Fruit fly (Drosophila melanogaster): ENCODE measurements around the gene Uvrag.
A peak's percentile ranks its signal among the peaks of the same experiment; 100 is the strongest.

The Uvrag gene

DNA sequence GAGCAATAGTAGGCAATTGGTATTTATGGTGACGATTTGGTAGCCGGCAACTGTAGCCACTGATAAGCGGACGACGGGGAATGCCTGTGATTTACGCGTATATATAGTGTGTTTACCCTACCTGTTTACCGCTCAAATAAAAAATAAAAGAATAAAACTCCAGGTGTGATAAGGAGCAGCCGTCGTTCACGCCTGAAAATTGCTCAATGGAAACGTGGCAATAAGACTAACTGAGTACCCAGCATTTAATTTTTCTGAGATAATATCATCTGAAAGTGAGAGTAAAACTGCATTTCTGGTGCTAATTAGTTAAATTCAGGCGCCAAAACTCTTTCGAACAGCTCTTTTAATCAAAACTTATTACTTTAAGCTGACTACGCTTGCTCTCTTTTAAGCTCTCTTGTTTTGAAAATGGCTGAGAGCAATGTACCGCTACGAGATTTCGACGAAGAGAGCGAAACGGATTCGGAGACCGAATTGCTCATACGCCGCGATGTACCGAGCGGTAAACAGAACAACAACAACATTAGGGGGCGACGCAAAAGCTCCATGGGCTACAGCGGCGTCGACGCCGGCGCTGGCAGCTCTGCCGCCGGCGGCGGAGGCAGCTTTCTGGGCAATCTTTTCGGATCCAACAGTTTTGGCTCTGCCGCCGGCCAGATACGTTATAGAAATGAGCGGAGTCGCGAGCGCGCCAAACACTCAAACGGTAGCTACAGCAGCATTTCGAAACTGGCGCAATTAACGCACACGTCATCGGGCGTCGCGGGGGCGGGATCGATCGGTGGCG lies 3.9 kb downstream of the Uvrag start:
- TF ChIP-seq CTCF (optimal IDR thresholded peaks at IDR 0.05) (no peak), CG8478 (optimal IDR thresholded peaks at IDR 0.05) (no peak)

DNA sequence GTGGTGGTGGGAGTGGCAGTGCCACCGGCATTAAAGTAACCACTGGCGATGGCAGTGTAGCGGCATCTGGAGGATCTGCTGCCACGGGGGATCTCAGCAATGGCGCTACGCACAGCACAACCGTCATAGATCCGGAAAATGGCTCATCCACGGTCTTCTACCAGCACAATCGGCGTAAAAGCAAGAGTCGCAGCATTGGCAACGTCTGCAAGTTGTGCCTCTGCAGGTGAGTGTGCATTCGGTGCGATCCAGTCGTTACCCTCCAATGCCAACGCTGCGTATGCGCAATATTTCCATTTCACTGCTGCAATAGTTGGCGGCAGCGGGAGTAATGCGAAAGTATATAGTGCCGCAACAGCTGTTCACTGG lies 4.5 kb downstream of the Uvrag start:
- no peak for TF ChIP-seq CTCF (optimal IDR thresholded peaks at IDR 0.05)
- no peak for TF ChIP-seq CG8478 (optimal IDR thresholded peaks at IDR 0.05)

DNA sequence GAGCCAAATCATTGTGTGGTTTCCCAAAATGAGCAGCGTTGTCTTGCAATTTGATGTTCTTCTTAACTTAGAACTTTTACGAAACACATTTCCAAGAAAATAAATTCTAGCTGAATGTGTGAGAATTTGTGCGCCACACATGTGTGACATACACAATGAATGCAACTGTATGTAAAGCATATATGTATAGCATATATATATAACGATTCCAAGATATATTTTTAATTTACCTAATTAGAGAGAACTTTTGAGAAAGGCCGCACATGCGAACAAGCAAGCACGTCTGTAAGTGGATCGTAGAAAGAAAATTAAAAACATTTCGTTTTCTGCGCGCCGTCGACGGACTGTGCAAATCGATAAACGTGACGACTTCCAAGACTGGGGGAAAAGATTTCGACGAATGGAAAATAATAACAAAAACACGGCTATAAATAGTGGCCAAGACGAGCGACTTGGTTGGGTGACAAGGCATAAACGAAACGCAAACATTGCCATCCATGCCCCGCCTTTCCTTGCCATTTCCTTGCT lies 5.4 kb downstream of the Uvrag start:
- TF ChIP-seq CTCF (optimal IDR thresholded peaks at IDR 0.05), result no peak
- no peak for TF ChIP-seq CG8478 (optimal IDR thresholded peaks at IDR 0.05)

DNA sequence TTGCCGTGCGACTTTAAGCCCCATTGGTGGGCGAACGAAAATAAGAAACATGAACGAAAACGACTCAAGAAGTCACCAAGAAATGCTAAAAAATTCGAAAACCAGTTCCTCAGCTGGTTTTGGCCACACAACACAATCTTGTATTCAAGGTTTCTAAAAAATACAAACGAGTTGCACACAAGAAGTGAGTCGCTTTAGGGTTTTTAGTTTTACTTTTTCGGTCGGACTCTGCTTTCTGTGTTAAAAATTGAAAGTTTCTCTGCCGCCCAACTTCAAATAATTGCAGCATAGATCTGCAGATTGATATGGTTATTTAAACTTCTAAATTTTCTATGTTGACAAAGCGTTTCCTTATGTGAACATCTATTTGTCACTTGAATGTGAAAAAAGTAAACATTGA lies 6.0 kb downstream of the Uvrag start, which contains the start of gene CG16824:
Gene CG16824 (plus strand): TSS at position 384 of the 400 bp plus-strand sequence.
- TF ChIP-seq CG8478 (optimal IDR thresholded peaks at IDR 0.05) (no peak), CTCF (optimal IDR thresholded peaks at IDR 0.05) (no peak)

DNA sequence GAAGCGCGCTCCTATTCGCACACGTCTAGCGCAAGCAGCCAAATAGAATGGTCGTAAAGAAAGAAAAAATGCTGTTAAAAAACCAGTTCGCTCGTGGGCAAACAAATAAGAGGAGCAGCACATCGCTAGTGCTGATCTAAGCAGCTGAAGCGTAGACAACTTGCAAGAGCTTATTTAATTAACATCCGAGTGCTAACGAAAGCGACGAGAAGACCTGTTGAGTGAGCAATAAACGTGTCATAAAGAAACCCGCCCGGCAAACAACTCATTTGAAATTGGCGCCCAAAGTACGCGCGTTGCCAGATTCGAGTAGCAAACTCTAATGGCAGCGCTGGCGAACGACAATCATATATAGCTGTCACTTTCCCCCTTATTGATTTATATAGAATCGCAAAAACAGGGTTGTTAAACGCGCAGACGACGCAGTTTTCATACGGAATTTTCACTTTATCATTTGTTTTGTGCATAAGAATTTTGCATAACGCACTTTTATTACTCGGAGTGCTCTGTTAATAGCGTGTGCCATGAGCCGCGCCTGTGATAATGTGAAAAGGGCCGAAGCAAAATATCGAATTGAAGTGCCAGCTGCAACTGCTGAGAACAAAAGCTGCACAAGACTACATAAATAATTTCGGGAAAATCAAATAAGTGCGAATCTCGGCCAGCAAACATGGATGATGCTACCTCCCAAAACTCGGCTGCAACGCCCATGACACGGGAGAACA lies 9.6 kb downstream of the Uvrag start:
- TF ChIP-seq CG8478 (optimal IDR thresholded peaks at IDR 0.05), result no peak
- TF ChIP-seq CTCF (optimal IDR thresholded peaks at IDR 0.05), result peak; percentile 35 to 42

DNA sequence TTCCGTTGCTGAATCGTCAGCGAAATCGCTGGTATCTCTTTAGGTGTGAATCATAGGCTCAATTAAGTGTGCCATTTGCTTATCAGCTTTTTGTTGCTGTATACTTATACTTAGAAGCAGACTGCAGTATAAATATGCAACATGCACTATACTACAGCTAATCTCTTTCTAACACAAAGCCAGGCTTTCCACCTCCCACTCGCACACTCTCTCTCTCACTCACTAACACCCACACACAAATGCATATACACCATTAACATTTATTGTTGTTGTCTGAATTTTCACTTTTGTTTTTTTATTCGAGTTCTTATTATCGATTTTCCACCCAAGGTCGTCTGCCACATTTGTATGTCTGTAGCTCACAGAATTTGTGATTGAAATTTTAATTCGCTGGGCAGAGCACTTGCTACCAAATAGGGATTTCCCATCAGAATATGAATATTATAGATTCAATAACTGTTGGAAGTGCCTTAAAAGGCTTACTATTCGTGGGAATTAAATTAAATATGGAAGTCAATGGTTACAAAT lies 10.2 kb downstream of the Uvrag start:
- no peak for TF ChIP-seq CG8478 (optimal IDR thresholded peaks at IDR 0.05)
- TF ChIP-seq CTCF (optimal IDR thresholded peaks at IDR 0.05), result no peak

DNA sequence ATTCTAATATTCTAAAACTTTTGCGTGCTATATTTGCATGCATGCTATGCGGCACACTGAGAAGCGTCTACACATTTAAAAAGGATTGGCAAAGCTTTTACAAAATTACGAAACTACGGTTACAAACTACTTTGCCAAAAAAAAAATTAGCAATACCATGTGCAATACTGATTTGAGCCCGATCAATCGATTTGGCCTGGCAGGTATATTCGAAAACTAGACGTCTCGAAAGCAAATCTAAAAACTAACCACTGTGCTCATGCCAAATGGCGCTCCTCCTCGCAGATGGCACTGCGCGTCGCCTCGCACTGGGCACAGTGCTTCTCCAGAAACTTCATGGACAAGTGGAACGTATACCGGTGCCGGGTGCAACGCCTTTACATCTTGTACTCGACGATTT lies 17.9 kb downstream of the Uvrag start, which contains the start of gene CG16825:
Gene CG16825 (plus strand): TSS at position 301 of the 400 bp plus-strand sequence.
- TF ChIP-seq CTCF (optimal IDR thresholded peaks at IDR 0.05) (no peak), CG8478 (optimal IDR thresholded peaks at IDR 0.05) (no peak)

DNA sequence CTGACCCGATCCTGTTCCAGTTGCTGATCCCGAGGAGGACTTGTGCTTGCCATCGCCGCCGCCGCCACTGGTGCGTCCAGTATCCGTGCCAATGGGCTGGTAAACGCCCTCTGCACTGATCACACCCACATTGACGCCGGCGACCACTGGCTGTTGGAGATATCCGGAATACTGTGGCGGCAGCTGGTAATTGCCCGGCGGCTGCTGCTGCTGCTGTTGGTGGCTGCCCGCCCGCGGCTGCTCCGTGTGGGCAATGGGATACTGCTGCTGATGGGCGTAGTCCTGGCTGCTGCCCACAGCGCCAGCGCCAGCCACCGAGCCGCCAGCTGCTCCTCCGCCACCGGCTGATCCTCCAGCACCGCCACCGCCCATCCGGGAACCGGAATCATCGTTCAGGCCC lies 18.4 kb downstream of the Uvrag start:
- TF ChIP-seq CTCF (optimal IDR thresholded peaks at IDR 0.05) (no peak), CG8478 (optimal IDR thresholded peaks at IDR 0.05) (no peak)

DNA sequence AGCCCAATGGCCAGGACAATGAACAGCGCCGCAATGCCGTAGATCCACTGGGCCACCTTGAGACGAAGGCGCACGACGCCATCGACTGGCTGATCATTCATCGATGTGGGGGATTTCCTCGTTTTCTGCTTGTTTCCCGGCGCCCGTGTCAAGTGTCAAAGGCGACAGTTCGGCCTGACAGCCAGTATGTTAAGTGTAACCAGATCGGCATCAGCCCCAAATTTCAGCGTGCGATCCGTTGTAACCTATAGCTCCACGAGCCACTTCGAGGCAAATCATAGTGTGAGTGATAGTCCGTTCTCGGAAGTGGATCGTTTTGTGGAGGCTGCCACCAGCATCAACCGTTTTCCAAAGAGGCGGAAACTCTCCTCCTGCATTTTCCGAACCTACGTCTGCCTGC lies 20.1 kb downstream of the Uvrag start, which contains the start of gene CG43779:
Gene CG43779 (minus strand): TSS at position 101 of the 400 bp plus-strand sequence.
- TF ChIP-seq CG8478 (optimal IDR thresholded peaks at IDR 0.05) (no peak), CTCF (optimal IDR thresholded peaks at IDR 0.05) (no peak)

DNA sequence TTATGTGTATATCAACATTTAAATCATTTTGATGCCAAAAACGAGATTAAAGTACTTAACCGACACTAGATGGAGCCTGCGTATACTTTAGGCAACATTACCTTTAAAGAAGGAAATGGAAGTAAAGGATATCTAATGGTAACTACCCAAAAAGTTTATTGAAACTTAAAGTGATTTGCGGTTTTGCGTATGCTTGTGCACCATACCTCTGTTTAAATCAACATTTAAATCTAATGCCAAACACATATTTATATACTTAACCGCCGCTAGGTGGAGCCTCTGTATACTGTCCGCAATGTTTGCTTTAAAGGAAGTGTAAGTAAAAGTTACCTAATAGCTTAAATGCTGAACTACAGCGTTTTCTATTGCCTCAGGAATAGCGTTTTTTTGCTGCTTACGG lies 39.2 kb downstream of the Uvrag start:
- TF ChIP-seq CG8478 (optimal IDR thresholded peaks at IDR 0.05), result no peak
- TF ChIP-seq CTCF (optimal IDR thresholded peaks at IDR 0.05), result peak; percentile 61 to 71

DNA sequence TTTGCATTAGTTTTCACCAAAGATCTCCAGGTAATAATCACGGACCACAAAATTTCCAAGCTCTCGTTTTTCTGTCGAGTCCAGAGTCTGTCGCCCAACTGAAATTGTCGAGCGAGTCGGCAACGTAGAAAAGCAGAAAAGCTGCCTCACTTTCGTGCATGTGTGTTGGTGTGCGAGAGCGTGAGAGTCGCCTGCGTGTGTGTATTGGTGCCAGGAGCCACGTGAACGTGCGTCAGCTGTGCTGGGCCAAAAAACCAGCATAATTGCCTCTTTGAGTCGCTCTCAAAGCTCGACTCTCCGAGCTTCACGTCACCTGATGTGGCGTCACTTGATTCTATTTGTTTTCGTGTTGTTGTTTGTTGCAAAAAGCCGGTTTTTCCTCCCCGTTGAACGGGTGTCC lies 44.4 kb downstream of the Uvrag start, which contains the start of gene hbt:
Gene hbt (minus strand): TSS at position 101 of the 400 bp plus-strand sequence.
- TF ChIP-seq CTCF (optimal IDR thresholded peaks at IDR 0.05) (no peak), CG8478 (optimal IDR thresholded peaks at IDR 0.05) (no peak)

DNA sequence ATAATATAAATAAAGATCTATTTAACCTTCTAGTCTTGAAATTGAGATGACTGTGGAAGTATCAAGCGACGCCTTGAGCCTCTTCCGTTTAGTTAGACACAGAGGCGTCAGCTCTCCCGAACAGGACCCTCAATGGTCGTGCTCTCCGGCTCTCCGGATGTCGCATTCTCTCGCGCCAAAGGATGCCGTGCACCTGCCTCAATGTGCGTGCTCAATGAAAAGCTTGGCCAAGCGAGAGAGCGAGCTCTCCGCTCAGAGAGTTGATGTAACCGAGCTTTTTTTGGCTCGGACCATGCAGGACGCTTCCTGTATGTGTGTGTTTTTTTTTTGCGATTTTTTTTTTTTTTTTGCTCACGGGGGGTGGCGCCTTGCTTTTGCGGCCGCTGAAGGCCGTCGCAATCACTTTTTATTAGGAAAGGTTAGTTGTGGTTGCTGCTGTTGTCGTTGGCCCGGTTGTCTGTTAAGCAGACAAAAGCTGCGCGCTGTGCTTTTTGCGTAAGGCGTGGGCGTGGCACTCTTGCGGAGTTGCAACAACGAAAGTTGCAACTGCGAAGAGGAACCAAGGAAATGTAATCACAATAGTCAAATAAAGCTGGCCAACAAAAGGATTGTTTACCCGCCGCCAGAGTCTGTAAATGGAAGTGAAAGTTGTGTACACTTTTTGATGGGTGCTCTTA lies 45.4 kb downstream of the Uvrag start:
- TF ChIP-seq CG8478 (optimal IDR thresholded peaks at IDR 0.05), result no peak
- no peak for TF ChIP-seq CTCF (optimal IDR thresholded peaks at IDR 0.05)

DNA sequence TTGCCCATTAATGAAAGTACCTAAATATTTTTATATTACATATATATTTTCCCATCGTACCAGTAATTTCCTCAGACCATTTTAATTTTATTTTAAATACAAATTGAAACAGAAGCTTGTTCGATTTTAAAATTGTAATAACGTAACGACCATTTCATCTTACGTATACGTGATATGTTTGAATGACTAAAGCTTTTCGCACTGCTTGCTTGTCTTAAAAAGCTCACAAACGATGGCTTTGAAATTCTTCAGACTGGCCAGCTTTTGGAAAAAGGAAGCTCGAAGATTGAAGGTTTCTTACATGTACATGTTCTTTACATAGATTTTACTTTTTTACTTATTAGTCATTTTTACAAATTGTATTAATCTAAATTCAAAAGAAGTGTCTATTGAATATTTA lies 46.2 kb downstream of the Uvrag start:
- no peak for TF ChIP-seq CTCF (optimal IDR thresholded peaks at IDR 0.05)
- TF ChIP-seq CG8478 (optimal IDR thresholded peaks at IDR 0.05), result no peak
